Worm (Caenorhabditis elegans) whole organism, L2 larva: ENCODE results near the gene anmt-1.

Source experiments
- ceh-16 ChIP-seq: fragments of 150-350 bp; optimal IDR thresholded peaks from 2 replicates; lab custom pipeline; 2014; ENCODE audit warnings: missing biosample characterization, missing genetic modification characterization
- lsy-2 ChIP-seq, 2 experiments: fragments of 150-350 bp in 1 of 2; sonication (generic microtip) in 1 of 2; optimal IDR thresholded peaks; 2 replicates each; lab custom pipeline; 2014 to 2017; ENCODE audit warnings: missing biosample characterization in 2 of 2, missing genetic modification characterization in 2 of 2
- nhr-11 ChIP-seq: fragments of 150-350 bp; optimal IDR thresholded peaks from 2 replicates; lab custom pipeline; 2014; ENCODE audit warnings: missing biosample characterization, missing genetic modification characterization
- nhr-237 ChIP-seq: fragments of 150-350 bp; optimal IDR thresholded peaks from 2 replicates; lab custom pipeline; 2014; ENCODE audit warnings: missing biosample characterization, missing genetic modification characterization
- nhr-77 ChIP-seq: fragments of 150-350 bp; optimal IDR thresholded peaks from 2 replicates; lab custom pipeline; 2014; ENCODE audit warnings: missing biosample characterization, missing genetic modification characterization
- unc-39 ChIP-seq: fragments of 150-350 bp; optimal IDR thresholded peaks from 2 replicates; lab custom pipeline; 2014; ENCODE audit warnings: missing biosample characterization, missing genetic modification characterization
- ztf-4 ChIP-seq: fragments of 150-350 bp; optimal IDR thresholded peaks from 2 replicates; lab custom pipeline; 2014; ENCODE audit warnings: missing biosample characterization, missing genetic modification characterization

DNA sequence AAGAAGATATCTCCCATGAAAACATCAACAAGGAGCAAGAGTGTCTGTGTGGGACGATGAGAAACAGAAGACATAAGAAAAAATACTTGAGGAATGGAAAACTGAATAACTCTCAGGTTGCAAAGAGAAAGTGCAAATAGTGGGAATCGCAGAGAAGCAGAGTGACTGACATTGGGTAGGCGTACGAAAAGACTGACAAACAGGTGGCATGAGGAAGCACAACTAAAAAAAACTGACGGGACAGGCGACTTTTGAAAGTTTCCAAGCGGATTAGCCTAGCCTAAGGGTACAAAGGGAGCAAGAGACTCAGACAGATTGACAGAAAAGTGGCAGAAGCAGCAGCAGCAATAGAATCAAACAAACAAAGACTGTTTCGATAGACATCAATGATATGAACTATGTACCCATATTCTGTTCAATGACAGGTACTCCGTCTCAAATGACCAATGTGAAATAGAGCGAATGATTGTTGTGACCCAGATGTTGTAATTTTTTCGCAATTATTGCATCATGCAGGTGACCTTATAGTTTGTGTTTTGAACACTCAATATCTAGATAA, 49.8 kb downstream of the anmt-1 start:
- TF ChIP-seq nhr-237 (no peak), ztf-4 (tag; lab: Kevin White, UChicago) (peak; percentile 57), ceh-16 (no peak), nhr-11 (tag; lab: Kevin White, UChicago) (no peak), unc-39 (tag; lab: Kevin White, UChicago) (no peak), lsy-2 (tag; optimal IDR thresholded peaks at IDR 0.05; lab: Kevin White, UChicago) (peak in 1 of 2 experiments; percentile 32), nhr-77 (no peak)
